Worm (Caenorhabditis elegans) whole organism, mixed stage, embryonic: ENCODE measurements around the gene ZK550.6.

ENCODE experiments used
- cnd-1 ChIP-seq: fragments of 200-800 bp; sonication (Bioruptor generic); optimal IDR thresholded peaks from 2 replicates; lab custom pipeline; 2018; ENCODE audit warnings: mild to moderate bottlenecking, missing genetic modification characterization, missing compliant biosample characterization
- elt-1 ChIP-seq: sonication (generic microtip); optimal IDR thresholded peaks from 2 replicates; lab custom pipeline; 2017; ENCODE audit warnings: missing genetic modification characterization, mild to moderate bottlenecking, missing compliant biosample characterization, antibody characterized with exemption, moderate library complexity, borderline replicate concordance; ENCODE audit not compliant: insufficient read depth
- ham-2 ChIP-seq: fragments of 200-800 bp; sonication (Bioruptor generic); optimal IDR thresholded peaks from 2 replicates; lab custom pipeline; 2018; ENCODE audit warnings: mild to moderate bottlenecking, missing genetic modification characterization, missing compliant biosample characterization
- lsy-2 ChIP-seq: fragments of 150-350 bp; optimal IDR thresholded peaks from 2 replicates; lab custom pipeline; 2014; ENCODE audit warnings: missing biosample characterization, missing genetic modification characterization
- nhr-28 ChIP-seq: fragments of 150-350 bp; optimal IDR thresholded peaks from 2 replicates; lab custom pipeline; 2014; ENCODE audit warnings: missing biosample characterization, missing genetic modification characterization
- pha-4 ChIP-seq: fragments of 150-350 bp; optimal IDR thresholded peaks from 2 replicates; lab custom pipeline; 2018; ENCODE audit warnings: missing biosample characterization, missing genetic modification reagents, missing genetic modification characterization
- unc-39 ChIP-seq: fragments of 150-350 bp; optimal IDR thresholded peaks from 2 replicates; lab custom pipeline; 2014; ENCODE audit warnings: missing biosample characterization, missing genetic modification characterization
- unc-62 ChIP-seq: fragments of 150-350 bp; optimal IDR thresholded peaks from 2 replicates; lab custom pipeline; 2014; ENCODE audit warnings: missing biosample characterization, missing genetic modification reagents, missing genetic modification characterization

ce11 chrIV:17264714-17265113 is 2.4 kb upstream of the ZK550.6 start, which contains the start of gene F26D10.13:
- TF ChIP-seq ham-2 (GFP tag; lab: Kevin White, UChicago) (no peak), elt-1 (tag; lab: Kevin White, UChicago) (no peak), unc-62 (no peak), nhr-28 (tag; lab: Kevin White, UChicago) (no peak), cnd-1 (tag; lab: Kevin White, UChicago) (no peak), unc-39 (tag; lab: Kevin White, UChicago) (no peak), pha-4 (no peak), lsy-2 (tag; lab: Kevin White, UChicago) (no peak)
